Fruit fly (Drosophila melanogaster) whole organism, embryonic: ENCODE measurements around the gene CAH16.
A peak's percentile ranks its signal among the peaks of the same experiment; 100 is the strongest.

ENCODE experiments used
- ATbp ChIP-seq: fragments of 200-800 bp; sonication (Bioruptor generic); optimal IDR thresholded peaks from 2 replicates; lab custom pipeline; 2017; ENCODE audit warnings: missing biosample characterization, mild to moderate bottlenecking, missing genetic modification characterization, missing genetic modification reagents
- Abd-B ChIP-seq: fragments of 200-800 bp; sonication (Bioruptor generic); optimal IDR thresholded peaks from 2 replicates; lab custom pipeline; 2018; ENCODE audit warnings: missing biosample characterization, mild to moderate bottlenecking, missing genetic modification characterization, moderate library complexity
- Asciz ChIP-seq: fragments of 200-800 bp; sonication (Bioruptor generic); optimal IDR thresholded peaks from 2 replicates; lab custom pipeline; 2017; ENCODE audit warnings: missing biosample characterization, mild to moderate bottlenecking, missing genetic modification characterization, missing genetic modification reagents
- Atf6 ChIP-seq: fragments of 200-800 bp; sonication (Bioruptor generic); IDR thresholded peaks from 2 replicates; pipeline ENCODE4 v1.3.6; 2022; ENCODE audit warnings: missing biosample characterization, missing genetic modification characterization
- Awh ChIP-seq: fragments of 200-800 bp; sonication (Bioruptor generic); IDR thresholded peaks from 2 replicates; pipeline ENCODE4, ENCODE4 v1.3.6; 2022; ENCODE audit warnings: missing biosample characterization, missing genetic modification characterization
- BEAF-32 ChIP-seq: fragments of 200-800 bp; sonication (Bioruptor generic); optimal IDR thresholded peaks from 3 replicates; lab custom pipeline; 2017; ENCODE audit warnings: missing biosample characterization, missing genetic modification characterization, mild to moderate bottlenecking, moderate library complexity, missing genetic modification reagents
- Bteb2 ChIP-seq: fragments of 200-800 bp; sonication (Bioruptor generic); optimal IDR thresholded peaks from 2 replicates; lab custom pipeline; 2016; ENCODE audit warnings: missing biosample characterization, missing genetic modification characterization
- CG12236 ChIP-seq: fragments of 200-800 bp; sonication (Bioruptor generic); optimal IDR thresholded peaks from 2 replicates; lab custom pipeline; 2016; ENCODE audit warnings: missing biosample characterization, missing genetic modification characterization
- CG15269 ChIP-seq: fragments of 200-800 bp; sonication (Bioruptor generic); optimal IDR thresholded peaks from 2 replicates; lab custom pipeline; 2018; ENCODE audit warnings: missing biosample characterization, mild to moderate bottlenecking, missing genetic modification characterization, moderate library complexity
- CG17912 ChIP-seq: fragments of 200-800 bp; sonication (Bioruptor generic); optimal IDR thresholded peaks from 2 replicates; lab custom pipeline; 2018; ENCODE audit warnings: missing biosample characterization, mild to moderate bottlenecking, missing genetic modification characterization
- CG18764 ChIP-seq: fragments of 200-800 bp; sonication (Bioruptor generic); optimal IDR thresholded peaks from 3 replicates; lab custom pipeline; 2016; ENCODE audit warnings: missing biosample characterization, missing genetic modification characterization
- CG2120 ChIP-seq: fragments of 200-800 bp; sonication (Bioruptor generic); optimal IDR thresholded peaks from 3 replicates; lab custom pipeline; 2016; ENCODE audit warnings: missing biosample characterization, missing genetic modification characterization
- CG2678 ChIP-seq: fragments of 200-800 bp; sonication (Bioruptor generic); optimal IDR thresholded peaks from 3 replicates; lab custom pipeline; 2019; ENCODE audit warnings: missing biosample characterization, mild to moderate bottlenecking, missing genetic modification characterization, moderate library complexity
- CG34422 ChIP-seq: fragments of 200-800 bp; sonication (Bioruptor generic); IDR thresholded peaks from 3 replicates; pipeline ENCODE4 v1.3.6; 2022; ENCODE audit warnings: missing biosample characterization, missing genetic modification characterization
- CG6765 ChIP-seq: fragments of 200-800 bp; sonication (Bioruptor generic); optimal IDR thresholded peaks from 3 replicates; lab custom pipeline; 2017; ENCODE audit warnings: missing biosample characterization, mild to moderate bottlenecking, missing genetic modification characterization
- CG7372 ChIP-seq: fragments of 200-800 bp; sonication (Bioruptor generic); IDR thresholded peaks from 2 replicates; pipeline ENCODE4 v1.3.6; 2022; ENCODE audit warnings: missing biosample characterization, missing genetic modification characterization
- CG7987 ChIP-seq: fragments of 200-800 bp; sonication (Bioruptor generic); optimal IDR thresholded peaks from 2 replicates; lab custom pipeline; 2018; ENCODE audit warnings: missing biosample characterization, mild to moderate bottlenecking, missing genetic modification characterization, moderate library complexity
- CG8281 ChIP-seq: fragments of 200-800 bp; sonication (Bioruptor generic); optimal IDR thresholded peaks from 2 replicates; lab custom pipeline; 2018; ENCODE audit warnings: missing biosample characterization, mild to moderate bottlenecking, missing genetic modification characterization, moderate library complexity
- CG8478 ChIP-seq: fragments of >200 bp; optimal IDR thresholded peaks from 2 replicates; lab custom pipeline; 2018
- CG8765 ChIP-seq: fragments of 200-800 bp; sonication (Bioruptor generic); IDR thresholded peaks from 2 replicates; pipeline ENCODE4 v1.3.6; 2022; ENCODE audit warnings: missing biosample characterization, missing genetic modification characterization
- Dip3 ChIP-seq: fragments of 200-800 bp; sonication (Bioruptor generic); optimal IDR thresholded peaks from 3 replicates; lab custom pipeline; 2016; ENCODE audit warnings: missing biosample characterization, missing genetic modification characterization
- Doc2 ChIP-seq: fragments of 200-800 bp; sonication (Bioruptor generic); IDR thresholded peaks from 2 replicates; pipeline ENCODE4 v1.3.6; 2022; ENCODE audit warnings: missing biosample characterization, missing genetic modification characterization
- Eip74EF ChIP-seq, 2 experiments: fragments of 200-800 bp in 1 of 2; fragments of >200 bp in 1 of 2; sonication (Bioruptor generic) in 1 of 2; optimal IDR thresholded peaks; 2 replicates each; lab custom pipeline; 2017 to 2019; ENCODE audit warnings: missing biosample characterization in 2 of 2, missing genetic modification characterization in 2 of 2, mild to moderate bottlenecking in 1 of 2, moderate library complexity in 1 of 2
- HLHmδ ChIP-seq: fragments of 200-800 bp; sonication (Bioruptor generic); optimal IDR thresholded peaks from 2 replicates; lab custom pipeline; 2018; ENCODE audit warnings: missing biosample characterization, mild to moderate bottlenecking, missing genetic modification characterization, moderate library complexity
- Hsf ChIP-seq: fragments of 200-800 bp; sonication (Bioruptor generic); optimal IDR thresholded peaks from 3 replicates; lab custom pipeline; 2016; ENCODE audit warnings: missing biosample characterization, missing genetic modification characterization
- Med ChIP-seq: fragments of 200-800 bp; sonication (Bioruptor generic); peaks from one replicate; lab custom pipeline; 2016; ENCODE audit warnings: missing biosample characterization, missing genetic modification characterization, mild to moderate bottlenecking, inconsistent platforms, moderate library complexity
- Mrtf ChIP-seq: fragments of 200-800 bp; sonication (Bioruptor generic); IDR thresholded peaks from 3 replicates; pipeline ENCODE4 v1.3.6; 2022; ENCODE audit warnings: missing biosample characterization, missing genetic modification characterization
- Myb ChIP-seq: fragments of 200-800 bp; sonication (Bioruptor generic); optimal IDR thresholded peaks from 2 replicates; lab custom pipeline; 2016; ENCODE audit warnings: missing biosample characterization, missing genetic modification characterization
- Pdp1 ChIP-seq, 2 experiments: fragments of 200-800 bp; sonication (Bioruptor generic); optimal IDR thresholded peaks; 3 replicates each; lab custom pipeline; 2016; ENCODE audit warnings: missing biosample characterization in 2 of 2, missing genetic modification characterization in 2 of 2, mild to moderate bottlenecking in 1 of 2, moderate library complexity in 1 of 2
- Rfx ChIP-seq: fragments of 200-800 bp; sonication (Bioruptor generic); IDR thresholded peaks from 2 replicates; pipeline ENCODE4 v1.3.6; 2022; ENCODE audit warnings: missing biosample characterization, missing genetic modification characterization
- danr ChIP-seq: fragments of 200-800 bp; sonication (Bioruptor generic); IDR thresholded peaks from 2 replicates; pipeline ENCODE4 v1.3.6; 2022; ENCODE audit warnings: missing biosample characterization, missing genetic modification characterization
- dmrt99B ChIP-seq: fragments of 200-800 bp; sonication (Bioruptor generic); optimal IDR thresholded peaks from 2 replicates; lab custom pipeline; 2018; ENCODE audit warnings: missing biosample characterization, mild to moderate bottlenecking, missing genetic modification characterization, moderate library complexity
- inv ChIP-seq: fragments of 200-800 bp; sonication (Bioruptor generic); IDR thresholded peaks from 2 replicates; pipeline ENCODE4 v1.3.6; 2022; ENCODE audit warnings: missing biosample characterization, missing genetic modification characterization; ENCODE audit not compliant: partially characterized antibody
- lab ChIP-seq: fragments of 200-800 bp; sonication (Bioruptor generic); optimal IDR thresholded peaks from 3 replicates; lab custom pipeline; 2017; ENCODE audit warnings: missing biosample characterization, missing genetic modification characterization, mild to moderate bottlenecking, moderate library complexity, missing genetic modification reagents
- oc ChIP-seq: fragments of 200-800 bp; sonication (Bioruptor generic); optimal IDR thresholded peaks from 2 replicates; lab custom pipeline; 2018; ENCODE audit warnings: missing biosample characterization, mild to moderate bottlenecking, missing genetic modification characterization, moderate library complexity
- onecut ChIP-seq: fragments of 200-800 bp; sonication (Bioruptor generic); IDR thresholded peaks from 2 replicates; pipeline ENCODE4 v1.3.6; 2022; ENCODE audit warnings: missing biosample characterization, missing genetic modification characterization
- org-1 ChIP-seq: fragments of 200-800 bp; sonication (Bioruptor generic); optimal IDR thresholded peaks from 2 replicates; lab custom pipeline; 2017; ENCODE audit warnings: missing biosample characterization, missing genetic modification characterization
- otp ChIP-seq: fragments of 200-800 bp; sonication (Bioruptor generic); IDR thresholded peaks from 3 replicates; pipeline ENCODE4, ENCODE4 v1.3.6; 2022; ENCODE audit warnings: missing biosample characterization, missing genetic modification characterization
- pan ChIP-seq, 4 experiments: fragments of >200 bp in 3 of 4; fragments of 200-800 bp in 1 of 4; sonication (Bioruptor generic) in 1 of 4; optimal IDR thresholded peaks in 3 of 4; IDR thresholded peaks in 1 of 4; 2 replicates each; pipeline versions ENCODE4 v1.3.6 to Lab custom; 2017 to 2022; ENCODE audit warnings: missing biosample characterization in 2 of 4, missing genetic modification characterization in 2 of 4, mixed read lengths in 1 of 4
- pfk ChIP-seq: fragments of 200-800 bp; sonication (Bioruptor generic); optimal IDR thresholded peaks from 2 replicates; lab custom pipeline; 2018; ENCODE audit warnings: missing biosample characterization, mild to moderate bottlenecking, missing genetic modification characterization, moderate library complexity
- phol ChIP-seq: fragments of 200-800 bp; sonication (Bioruptor generic); optimal IDR thresholded peaks from 3 replicates; lab custom pipeline; 2018; ENCODE audit warnings: missing biosample characterization, mild to moderate bottlenecking, missing genetic modification characterization, moderate library complexity
- prd ChIP-seq, 3 experiments: fragments of >200 bp in 2 of 3; fragments of 200-800 bp in 1 of 3; sonication (Bioruptor generic) in 1 of 3; optimal IDR thresholded peaks in 2 of 3; IDR thresholded peaks in 1 of 3; 2 replicates in 2 of 3; 3 replicates in 1 of 3; pipeline versions ENCODE4 v1.3.6 to Lab custom; 2017 to 2022; ENCODE audit warnings: missing biosample characterization in 1 of 3, missing genetic modification characterization in 1 of 3
- sc ChIP-seq, 3 experiments: fragments of >200 bp in 2 of 3; fragments of 200-800 bp in 1 of 3; sonication (Bioruptor generic) in 1 of 3; optimal IDR thresholded peaks; 2 replicates in 2 of 3; 3 replicates in 1 of 3; lab custom pipeline; 2017; ENCODE audit warnings: mild to moderate bottlenecking in 1 of 3, missing biosample characterization in 1 of 3, missing genetic modification characterization in 1 of 3, missing genetic modification reagents in 1 of 3
- sens ChIP-seq: fragments of 200-800 bp; sonication (Bioruptor generic); peaks from one replicate; lab custom pipeline; 2016; ENCODE audit warnings: missing biosample characterization, missing genetic modification characterization
- seq ChIP-seq: fragments of 200-800 bp; sonication (Bioruptor generic); IDR thresholded peaks from 2 replicates; pipeline ENCODE4 v1.3.6; 2022; ENCODE audit warnings: missing biosample characterization, missing genetic modification characterization
- stwl ChIP-seq: fragments of 200-800 bp; sonication (Bioruptor generic); optimal IDR thresholded peaks from 3 replicates; lab custom pipeline; 2018; ENCODE audit warnings: missing biosample characterization, mild to moderate bottlenecking, missing genetic modification characterization, moderate library complexity
- trem ChIP-seq: fragments of 200-800 bp; optimal IDR thresholded peaks from 3 replicates; lab custom pipeline; 2019; ENCODE audit warnings: missing biosample characterization, mild to moderate bottlenecking, missing genetic modification characterization, moderate library complexity
- vvl ChIP-seq: fragments of 200-800 bp; sonication (Bioruptor generic); IDR thresholded peaks from 2 replicates; pipeline ENCODE4 v1.3.6; 2022; ENCODE audit warnings: missing biosample characterization, missing genetic modification characterization
- wek ChIP-seq: fragments of 200-800 bp; sonication (Bioruptor generic); optimal IDR thresholded peaks from 3 replicates; lab custom pipeline; 2018; ENCODE audit warnings: missing biosample characterization, mild to moderate bottlenecking, missing genetic modification characterization, moderate library complexity

Gene CAH16

dm6 chr3R:31240023-31240422, 20.0 kb upstream of the CAH16 start (continued):
- TF ChIP-seq CG12236 (GFP tag; lab: Kevin White, UChicago) (no peak), CG7987 (GFP tag; lab: Kevin White, UChicago) (no peak), BEAF-32 (GFP tag; lab: Kevin White, UChicago) (no peak), CG8478 (lab: Kevin White, UChicago) (no peak), stwl (no peak), trem (no peak), Dip3 (peak; percentile 4), CG34422 (GFP tag; lab: Robert Waterston, UW) (no peak), Mrtf (GFP tag; lab: Robert Waterston, UW) (no peak), Hsf (GFP tag; lab: Kevin White, UChicago) (no peak), CG2678 (tag; lab: Kevin White, UChicago) (peak; percentile 16), onecut (GFP tag; lab: Robert Waterston, UW) (no peak), wek (GFP tag; lab: Kevin White, UChicago) (peak; percentile 14), CG7372 (GFP tag; lab: Robert Waterston, UW) (no peak), CG8765 (GFP tag; lab: Robert Waterston, UW) (no peak), HLHmδ (GFP tag; lab: Kevin White, UChicago) (no peak), Asciz (GFP tag; lab: Kevin White, UChicago) (peak; percentile 27), sc (optimal IDR thresholded peaks at IDR 0.05; lab: Kevin White, UChicago) (no peak), sc (GFP tag; optimal IDR thresholded peaks at IDR 0.05; lab: Kevin White, UChicago) (no peak), CG17912 (GFP tag; lab: Kevin White, UChicago) (peak; percentile 19), Med (GFP tag; lab: Kevin White, UChicago) (peak; percentile 79), vvl (GFP tag; lab: Robert Waterston, UW) (0 out of 2 replicates have a peak, but pooled peaks have one; percentile 27), Bteb2 (GFP tag; lab: Kevin White, UChicago) (no peak), Myb (GFP tag; lab: Kevin White, UChicago) (no peak), lab (GFP tag; lab: Kevin White, UChicago) (peak; percentile 49), CG15269 (tag; lab: Kevin White, UChicago) (peak; percentile 16), CG2120 (GFP tag; lab: Kevin White, UChicago) (peak; percentile 4), danr (GFP tag; lab: Robert Waterston, UW) (no peak), ATbp (GFP tag; lab: Kevin White, UChicago) (peak; percentile 54), Eip74EF (GFP tag; optimal IDR thresholded peaks at IDR 0.05; lab: Kevin White, UChicago) (no peak), otp (GFP tag; lab: Robert Waterston, UW) (peak; percentile 14; the same call in 1 of the 3 replicates), CG18764 (GFP tag; lab: Kevin White, UChicago) (no peak), Doc2 (GFP tag; lab: Robert Waterston, UW) (no peak), Abd-B (no peak), CG6765 (GFP tag; lab: Kevin White, UChicago) (peak; percentile 20), Pdp1 (GFP tag; optimal IDR thresholded peaks at IDR 0.05; lab: Kevin White, UChicago) (peak in 1 of 2 experiments; percentile 29), seq (0 out of 2 replicates have a peak, but pooled peaks have one; percentile 34)

dm6 chr3R:31241109-31241508, 18.9 kb upstream of the CAH16 start:
- TF ChIP-seq otp (GFP tag; lab: Robert Waterston, UW) (0 out of 3 replicates have a peak, but pooled peaks have one; percentile 25), Awh (peak; percentile 52; the same call in 1 of the 2 replicates), CG8281 (tag; lab: Kevin White, UChicago) (peak; percentile 59), org-1 (no peak), oc (tag; lab: Kevin White, UChicago) (peak; percentile 61), Asciz (GFP tag; lab: Kevin White, UChicago) (peak; percentile 26), sens (GFP tag; lab: Kevin White, UChicago) (peak; percentile 62), Atf6 (GFP tag; lab: Robert Waterston, UW) (no peak), pan (optimal IDR thresholded peaks at IDR 0.05; lab: Kevin White, UChicago) (no peak), pan (GFP tag; optimal IDR thresholded peaks at IDR 0.05 in 1 of 2, IDR thresholded peaks at IDR 0.05 in 1 of 2) (no peak), prd (optimal IDR thresholded peaks at IDR 0.05; lab: Kevin White, UChicago) (no peak), prd (GFP tag; IDR thresholded peaks at IDR 0.05; lab: Robert Waterston, UW) (no peak), Rfx (GFP tag; lab: Robert Waterston, UW) (no peak), phol (tag; lab: Kevin White, UChicago) (no peak), dmrt99B (tag; lab: Kevin White, UChicago) (peak; percentile 17), pfk (no peak), inv (GFP tag; lab: Robert Waterston, UW) (no peak)
